Worm (Caenorhabditis elegans) whole organism, dauer: Measurements from ENCODE around the gene C25H3.11.

ENCODE experiments used
- unc-62 ChIP-seq: sonication (generic microtip); optimal IDR thresholded peaks from 2 replicates; lab custom pipeline; 2017; ENCODE audit warnings: missing biosample characterization, missing genetic modification reagents, missing genetic modification characterization

Gene C25H3.11

DNA sequence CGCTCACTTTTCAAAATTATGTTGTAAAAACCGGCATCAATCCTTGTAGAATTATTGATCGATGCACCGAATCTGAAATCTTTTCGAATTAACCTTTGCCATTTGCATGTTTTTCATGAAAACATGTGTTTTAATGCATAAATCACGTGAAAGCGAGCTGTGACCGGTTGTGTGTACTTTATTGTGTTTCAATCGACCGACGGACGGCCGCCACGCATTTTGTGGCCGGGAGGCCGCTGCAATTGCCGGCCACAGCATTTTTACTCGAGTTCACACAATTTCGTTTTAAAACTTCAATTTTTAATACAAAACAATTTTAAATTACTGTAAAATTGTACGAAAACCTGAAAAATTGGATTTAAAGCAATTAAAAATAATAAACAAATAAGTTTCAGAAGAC, at the start of gene C25H3.11:
Gene C25H3.11 (minus strand): TSS at position 82 of the 400 bp plus-strand sequence.
- no peak for TF ChIP-seq unc-62

- TF ChIP-seq unc-62 = no peak
These were observed 47.8 kb upstream of the C25H3.11 start for ce11 chrII:5736599-5736998.

DNA sequence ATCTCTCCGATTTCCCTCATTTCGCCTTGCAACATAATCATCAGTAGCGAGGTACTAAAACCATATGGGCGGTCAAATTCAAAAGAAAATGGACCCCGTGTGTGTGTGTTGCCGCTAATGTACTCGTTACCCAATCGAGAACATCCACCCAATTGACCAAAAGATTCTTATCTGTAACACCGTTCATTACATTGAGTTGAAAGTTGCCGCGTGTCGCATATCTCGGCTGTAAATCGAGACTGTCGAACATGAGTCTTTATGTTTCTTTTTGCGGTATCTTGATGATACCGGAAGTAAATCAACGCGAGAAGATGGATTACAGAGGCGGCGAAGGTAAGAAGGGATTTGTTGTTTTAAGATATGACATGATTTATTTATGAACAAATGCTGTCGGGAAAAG, 46.9 kb upstream of the C25H3.11 start:
- TF ChIP-seq unc-62 = no peak

ce11 chrII:5734883-5735282, 46.0 kb upstream of the C25H3.11 start:
- no peak for TF ChIP-seq unc-62

DNA sequence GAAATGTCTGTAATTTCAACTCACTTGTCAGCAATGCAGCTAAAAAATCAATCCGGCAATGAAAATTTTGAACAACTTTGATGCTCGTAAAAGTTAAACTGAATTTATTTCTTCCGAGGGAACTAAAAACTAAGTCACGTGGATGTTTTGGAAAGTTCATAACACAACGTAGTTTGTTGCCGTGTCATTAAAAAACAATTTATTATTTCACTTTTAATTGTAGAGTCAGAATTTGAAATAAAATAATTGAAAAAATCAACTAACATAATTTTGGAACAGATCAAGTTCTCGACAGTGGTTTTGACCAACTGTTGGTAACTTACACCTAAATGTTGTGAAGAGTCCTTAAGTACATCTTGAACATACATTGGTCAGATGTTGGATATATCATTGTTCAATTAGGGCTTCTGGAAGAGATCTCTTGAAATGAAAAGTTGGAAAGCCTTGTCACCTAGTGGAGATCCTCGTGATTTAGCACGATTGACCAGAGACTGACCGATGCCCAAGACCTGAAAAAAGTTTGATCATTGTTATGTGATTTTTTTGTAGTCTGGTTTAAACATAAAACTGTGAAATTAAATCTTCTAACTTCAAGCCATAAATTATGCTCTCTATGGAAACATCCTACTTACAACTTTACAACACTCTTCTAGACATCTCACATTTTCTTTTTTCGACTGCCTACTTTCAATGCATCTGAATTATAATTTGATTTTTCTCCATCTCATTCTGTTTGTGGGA, 41.7 kb upstream of the C25H3.11 start, which contains the start of the genes C18A3.7 and C18A3.11:
Gene C18A3.7 (minus strand): TSS at position 101 of the 741 bp plus-strand sequence.
Gene C18A3.11 (plus strand): TSS at position 691 of the 741 bp plus-strand sequence.
- TF ChIP-seq unc-62 = no peak

- no peak for TF ChIP-seq unc-62
These were observed 38.9 kb upstream of the C25H3.11 start, which contains the start of gene rab-3 for ce11 chrII:5727707-5728106. TSS of gene rab-3 (minus strand) at chrII:5727853.

ce11 chrII:5725094-5725493, 36.3 kb upstream of the C25H3.11 start:
- TF ChIP-seq unc-62 = no peak

DNA sequence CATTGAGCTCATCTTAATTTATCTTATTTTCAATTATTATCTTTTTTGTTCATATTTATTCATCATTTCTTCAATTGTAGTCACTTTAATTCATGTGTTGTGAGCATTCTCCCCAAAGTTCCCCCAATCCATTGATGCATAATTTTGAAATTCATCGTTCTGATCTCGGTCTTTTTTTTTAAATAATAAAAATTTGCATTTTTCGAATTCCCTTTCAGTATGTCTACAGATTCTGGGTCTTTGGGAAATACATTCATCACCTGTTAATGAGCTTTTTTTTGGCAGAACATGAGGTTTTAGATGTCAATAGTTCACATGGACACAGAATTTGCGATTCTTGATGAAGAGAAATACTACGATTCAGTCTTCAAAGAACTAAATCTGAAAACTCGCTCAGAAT, 31.0 kb upstream of the C25H3.11 start, which contains the start of gene damt-1:
Gene damt-1 (plus strand): TSS at position 301 of the 400 bp plus-strand sequence.
- no peak for TF ChIP-seq unc-62

DNA sequence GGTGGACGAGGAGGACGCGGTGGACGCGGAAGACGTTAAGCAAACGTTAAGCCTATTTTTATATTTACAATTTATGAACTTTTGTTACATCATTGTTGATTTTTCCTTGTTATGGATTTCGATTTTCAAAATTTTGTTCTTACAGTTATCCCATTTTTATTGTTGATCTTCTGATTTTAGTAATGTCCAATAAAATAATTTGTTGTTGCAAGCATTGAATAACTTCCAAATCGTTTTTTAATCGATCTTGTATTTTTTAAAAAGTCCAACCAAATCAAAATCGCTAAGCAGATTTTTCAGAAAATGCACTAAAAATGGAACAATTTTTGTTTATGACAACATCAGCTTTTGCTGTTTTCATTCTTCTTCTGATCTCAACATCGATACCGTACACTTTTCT, 29.0 kb upstream of the C25H3.11 start, which contains the start of gene zipt-3:
Gene zipt-3 (plus strand): TSS at position 301 of the 400 bp plus-strand sequence.
- no peak for TF ChIP-seq unc-62

ce11 chrII:5715745-5716357, 27.0 kb upstream of the C25H3.11 start, which contains the start of the genes C18A3.10 and C18A3.3:
TSS of gene C18A3.10 (minus strand) at chrII:5715845.
TSS of gene C18A3.3 (plus strand) at chrII:5716307.
- TF ChIP-seq unc-62 = no peak

ce11 chrII:5714807-5715206, 26.0 kb upstream of the C25H3.11 start, which contains the start of the genes tiar-1 and lelo-4:
TSS of gene tiar-1 (minus strand) at chrII:5714823.
TSS of gene lelo-4 (plus strand) at chrII:5714924.
- TF ChIP-seq unc-62 = no peak

ce11 chrII:5712126-5712525, 23.3 kb upstream of the C25H3.11 start:
- no peak for TF ChIP-seq unc-62

DNA sequence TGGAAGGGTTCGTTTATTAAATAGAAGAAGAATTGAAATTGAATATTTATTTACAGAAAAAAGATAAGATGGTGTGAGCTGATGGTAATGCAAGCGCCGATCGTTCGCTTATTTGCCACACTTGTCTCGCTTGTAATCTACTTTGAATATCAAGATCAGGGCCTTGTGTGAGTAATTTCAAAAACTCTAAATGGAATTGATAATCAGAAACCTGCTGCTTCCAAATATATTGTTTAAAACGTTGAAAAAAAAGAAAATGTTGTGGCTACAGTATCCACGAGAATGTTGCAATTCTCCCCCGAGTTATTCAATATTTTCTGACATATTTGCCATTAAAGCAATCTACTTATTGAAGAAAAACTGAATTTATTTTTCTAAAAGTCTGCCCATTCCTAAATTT, 22.0 kb upstream of the C25H3.11 start:
- TF ChIP-seq unc-62 = no peak

ce11 chrII:5708154-5708553, 19.3 kb upstream of the C25H3.11 start:
- no peak for TF ChIP-seq unc-62

DNA sequence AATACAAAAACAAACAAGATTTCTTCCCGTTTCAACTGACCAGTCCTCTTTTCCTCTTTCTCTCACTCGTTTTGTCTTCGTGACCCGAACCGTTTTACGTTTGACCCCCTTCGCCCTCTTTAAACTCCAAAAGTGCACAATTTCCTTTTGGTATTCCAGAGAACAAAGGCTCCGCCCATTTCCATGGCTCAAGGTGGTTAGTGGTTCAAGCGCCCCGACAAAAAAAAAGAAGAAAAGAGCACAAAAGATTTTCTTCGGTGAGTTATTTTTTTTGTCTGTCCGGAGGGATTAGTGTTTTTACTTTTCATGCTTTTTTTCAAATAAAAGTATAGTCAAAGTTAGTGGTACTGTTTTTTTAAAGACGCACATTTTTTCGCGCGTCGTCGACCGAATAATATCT, 18.7 kb upstream of the C25H3.11 start, which contains the start of gene osta-2:
Gene osta-2 (plus strand): TSS at position 160 of the 400 bp plus-strand sequence.
- no peak for TF ChIP-seq unc-62

- TF ChIP-seq unc-62 = no peak
These were observed 15.6 kb upstream of the C25H3.11 start for ce11 chrII:5704479-5704878.

DNA sequence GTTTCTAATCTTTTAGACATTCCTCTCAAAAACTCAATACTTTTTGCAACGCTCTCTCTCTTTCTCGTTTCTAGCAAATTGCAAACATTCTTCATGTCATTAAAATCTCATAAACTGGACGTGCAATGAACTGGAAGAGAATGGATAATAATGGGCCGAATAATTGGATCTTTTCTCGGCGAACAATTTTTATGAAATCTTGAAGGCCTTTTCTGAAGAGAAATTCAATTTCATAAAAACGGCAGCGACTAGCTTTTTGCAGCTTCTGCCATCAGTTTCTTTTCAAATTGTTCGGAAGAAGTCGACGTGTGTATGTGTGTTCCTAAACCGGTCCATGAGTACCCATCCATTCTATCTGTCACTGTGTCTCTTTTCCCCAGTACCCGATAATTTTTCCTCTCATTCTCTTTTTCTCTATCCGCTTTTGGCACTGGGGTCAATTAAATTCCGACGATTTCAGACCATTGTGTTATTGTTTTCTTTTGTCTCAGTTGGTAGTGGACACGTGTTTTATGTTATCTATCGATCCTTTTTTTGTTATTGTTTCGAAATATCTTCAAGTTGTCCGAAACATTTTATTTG, 13.9 kb upstream of the C25H3.11 start:
- no peak for TF ChIP-seq unc-62
